Fruit fly (Drosophila melanogaster) whole organism, embryonic: ENCODE data around the gene Cdc16.

Experiments
- CG10431 ChIP-seq: fragments of 200-800 bp; sonication (Bioruptor generic); optimal IDR thresholded peaks from 3 replicates; lab custom pipeline; 2018; ENCODE audit warnings: missing biosample characterization, mild to moderate bottlenecking, missing genetic modification characterization
- CG10462 ChIP-seq: fragments of 200-800 bp; sonication (Bioruptor generic); optimal IDR thresholded peaks from 2 replicates; lab custom pipeline; 2016; ENCODE audit warnings: missing biosample characterization, missing genetic modification characterization
- CG11560 ChIP-seq: fragments of 200-800 bp; sonication (Bioruptor generic); IDR thresholded peaks from 3 replicates; pipeline ENCODE4 v1.3.6; 2022; ENCODE audit warnings: missing biosample characterization, missing genetic modification characterization
- CG12071 ChIP-seq: fragments of 200-800 bp; sonication (Bioruptor generic); optimal IDR thresholded peaks from 3 replicates; lab custom pipeline; 2018; ENCODE audit warnings: missing biosample characterization, mild to moderate bottlenecking, missing genetic modification characterization
- CG12155 ChIP-seq: fragments of 200-800 bp; sonication (Bioruptor generic); optimal IDR thresholded peaks from 3 replicates; lab custom pipeline; 2016; ENCODE audit warnings: missing biosample characterization, missing genetic modification characterization
- CG12219 ChIP-seq: fragments of 200-800 bp; sonication (Bioruptor generic); optimal IDR thresholded peaks from 3 replicates; lab custom pipeline; 2018; ENCODE audit warnings: missing biosample characterization, mild to moderate bottlenecking, missing genetic modification characterization
- CG1792 ChIP-seq: fragments of 200-800 bp; sonication (Bioruptor generic); optimal IDR thresholded peaks from 2 replicates; lab custom pipeline; 2016; ENCODE audit warnings: missing biosample characterization, missing genetic modification characterization
- CG2199 ChIP-seq: fragments of 200-800 bp; sonication (Bioruptor generic); IDR thresholded peaks from 3 replicates; pipeline ENCODE4 v1.3.6; 2022; ENCODE audit warnings: missing biosample characterization, missing genetic modification characterization
- CG2202 ChIP-seq: fragments of 200-800 bp; sonication (Bioruptor generic); optimal IDR thresholded peaks from 2 replicates; lab custom pipeline; 2018; ENCODE audit warnings: missing biosample characterization, mild to moderate bottlenecking, missing genetic modification characterization
- CG30403 ChIP-seq: fragments of 200-800 bp; sonication (Bioruptor generic); optimal IDR thresholded peaks from 3 replicates; lab custom pipeline; 2016; ENCODE audit warnings: missing biosample characterization, missing genetic modification characterization
- CG31441 ChIP-seq: fragments of 200-800 bp; sonication (Bioruptor generic); IDR thresholded peaks from 2 replicates; pipeline ENCODE4 v1.3.6; 2022; ENCODE audit warnings: missing biosample characterization, missing genetic modification characterization
- CG4328 ChIP-seq: fragments of 200-800 bp; sonication (Bioruptor generic); optimal IDR thresholded peaks from 3 replicates; lab custom pipeline; 2017; ENCODE audit warnings: missing biosample characterization, missing genetic modification reagents, missing genetic modification characterization
- CG6791 ChIP-seq: fragments of 200-800 bp; sonication (Bioruptor generic); IDR thresholded peaks from 3 replicates; pipeline ENCODE4 v1.3.6; 2022; ENCODE audit warnings: missing biosample characterization, missing genetic modification characterization; ENCODE audit not compliant: partially characterized antibody
- CG8765 ChIP-seq: fragments of 200-800 bp; sonication (Bioruptor generic); IDR thresholded peaks from 2 replicates; pipeline ENCODE4 v1.3.6; 2022; ENCODE audit warnings: missing biosample characterization, missing genetic modification characterization
- CG9727 ChIP-seq: fragments of 200-800 bp; sonication (Bioruptor generic); optimal IDR thresholded peaks from 3 replicates; lab custom pipeline; 2017; ENCODE audit warnings: missing biosample characterization, mild to moderate bottlenecking, missing genetic modification characterization
- CG9797 ChIP-seq: fragments of 200-800 bp; sonication (Bioruptor generic); optimal IDR thresholded peaks from 3 replicates; lab custom pipeline; 2018; ENCODE audit warnings: missing biosample characterization, mild to moderate bottlenecking, missing genetic modification characterization
- Dip3 ChIP-seq: fragments of 200-800 bp; sonication (Bioruptor generic); optimal IDR thresholded peaks from 3 replicates; lab custom pipeline; 2016; ENCODE audit warnings: missing biosample characterization, missing genetic modification characterization
- Ets65A ChIP-seq: fragments of 200-800 bp; sonication (Bioruptor generic); peaks from one replicate; lab custom pipeline; 2016; ENCODE audit warnings: missing biosample characterization, missing genetic modification characterization
- Hand ChIP-seq: fragments of 200-800 bp; sonication (Bioruptor generic); optimal IDR thresholded peaks from 2 replicates; lab custom pipeline; 2017; ENCODE audit warnings: mild to moderate bottlenecking, missing biosample characterization, missing genetic modification reagents, missing genetic modification characterization
- Hmr ChIP-seq: fragments of 200-800 bp; sonication (Bioruptor generic); optimal IDR thresholded peaks from 3 replicates; lab custom pipeline; 2017; ENCODE audit warnings: mild to moderate bottlenecking, missing biosample characterization, missing genetic modification reagents, missing genetic modification characterization
- Mad ChIP-seq: fragments of 200-800 bp; sonication (Bioruptor generic); optimal IDR thresholded peaks from 2 replicates; lab custom pipeline; 2016; ENCODE audit warnings: missing biosample characterization, missing genetic modification characterization
- Med ChIP-seq: fragments of 200-800 bp; sonication (Bioruptor generic); peaks from one replicate; lab custom pipeline; 2016; ENCODE audit warnings: missing biosample characterization, missing genetic modification characterization, mild to moderate bottlenecking, inconsistent platforms, moderate library complexity
- NK7.1 ChIP-seq: fragments of 200-800 bp; sonication (Bioruptor generic); optimal IDR thresholded peaks from 3 replicates; lab custom pipeline; 2016; ENCODE audit warnings: missing biosample characterization, missing genetic modification characterization
- Nf-YB ChIP-seq: fragments of 200-800 bp; sonication (Bioruptor generic); optimal IDR thresholded peaks from 3 replicates; lab custom pipeline; 2019; ENCODE audit warnings: missing biosample characterization, mild to moderate bottlenecking, missing genetic modification characterization, moderate library complexity
- Sox102F ChIP-seq: fragments of 200-800 bp; sonication (Bioruptor generic); optimal IDR thresholded peaks from 2 replicates; lab custom pipeline; 2018; ENCODE audit warnings: missing biosample characterization, mild to moderate bottlenecking, missing genetic modification characterization, moderate library complexity
- Vsx1 ChIP-seq: fragments of 200-800 bp; sonication (Bioruptor generic); optimal IDR thresholded peaks from 2 replicates; lab custom pipeline; 2017; ENCODE audit warnings: missing biosample characterization, mild to moderate bottlenecking, missing genetic modification characterization, missing genetic modification reagents
- al ChIP-seq: fragments of 200-800 bp; sonication (Bioruptor generic); IDR thresholded peaks from 2 replicates; pipeline ENCODE4 v1.3.6; 2022; ENCODE audit warnings: missing biosample characterization, missing genetic modification characterization
- ara ChIP-seq: fragments of 200-800 bp; sonication (Bioruptor generic); IDR thresholded peaks from 2 replicates; pipeline ENCODE4 v1.3.6; 2022; ENCODE audit warnings: missing biosample characterization, missing genetic modification characterization
- ato ChIP-seq: fragments of 200-800 bp; sonication (Bioruptor generic); IDR thresholded peaks from 2 replicates; pipeline ENCODE4 v1.3.6; 2022; ENCODE audit warnings: missing biosample characterization, missing genetic modification characterization; ENCODE audit not compliant: partially characterized antibody
- bcd ChIP-seq: fragments of 200-800 bp; sonication (Bioruptor generic); optimal IDR thresholded peaks from 2 replicates; lab custom pipeline; 2017; ENCODE audit warnings: missing biosample characterization, mild to moderate bottlenecking, missing genetic modification characterization
- cas ChIP-seq: fragments of 200-800 bp; sonication (Bioruptor generic); IDR thresholded peaks from 2 replicates; pipeline ENCODE4 v1.3.6; 2022; ENCODE audit warnings: missing biosample characterization, missing genetic modification characterization
- caup ChIP-seq: fragments of 200-800 bp; sonication (Bioruptor generic); optimal IDR thresholded peaks from 3 replicates; lab custom pipeline; 2017; ENCODE audit warnings: missing biosample characterization, mild to moderate bottlenecking, missing genetic modification characterization, moderate library complexity; ENCODE audit not compliant: severe bottlenecking
- danr ChIP-seq: fragments of 200-800 bp; sonication (Bioruptor generic); IDR thresholded peaks from 2 replicates; pipeline ENCODE4 v1.3.6; 2022; ENCODE audit warnings: missing biosample characterization, missing genetic modification characterization
- dmrt11E ChIP-seq: fragments of 200-800 bp; sonication (Bioruptor generic); optimal IDR thresholded peaks from 3 replicates; lab custom pipeline; 2018; ENCODE audit warnings: missing biosample characterization, mild to moderate bottlenecking, missing genetic modification characterization, moderate library complexity
- gem ChIP-seq: fragments of 200-800 bp; sonication (Bioruptor generic); optimal IDR thresholded peaks from 2 replicates; lab custom pipeline; 2019; ENCODE audit warnings: missing biosample characterization, mild to moderate bottlenecking, missing genetic modification characterization, moderate library complexity
- hb ChIP-seq: fragments of 200-800 bp; sonication (Bioruptor generic); IDR thresholded peaks from 3 replicates; pipeline ENCODE4 v1.3.6; 2022; ENCODE audit warnings: missing biosample characterization, missing genetic modification characterization; ENCODE audit not compliant: partially characterized antibody
- hth ChIP-seq: fragments of >200 bp; optimal IDR thresholded peaks from 2 replicates; lab custom pipeline; 2017; ENCODE audit warnings: inconsistent platforms
- jumu ChIP-seq: fragments of 200-800 bp; sonication (Bioruptor generic); optimal IDR thresholded peaks from 3 replicates; lab custom pipeline; 2016; ENCODE audit warnings: missing biosample characterization, missing genetic modification characterization
- knrl ChIP-seq: fragments of 200-800 bp; sonication (Bioruptor generic); IDR thresholded peaks from 3 replicates; pipeline ENCODE4 v1.3.6; 2022; ENCODE audit warnings: missing biosample characterization, missing genetic modification characterization; ENCODE audit not compliant: partially characterized antibody
- lab ChIP-seq: fragments of 200-800 bp; sonication (Bioruptor generic); optimal IDR thresholded peaks from 3 replicates; lab custom pipeline; 2017; ENCODE audit warnings: missing biosample characterization, missing genetic modification characterization, mild to moderate bottlenecking, moderate library complexity, missing genetic modification reagents
- nmo ChIP-seq: fragments of 200-800 bp; sonication (Bioruptor generic); optimal IDR thresholded peaks from 2 replicates; lab custom pipeline; 2018; ENCODE audit warnings: missing biosample characterization, mild to moderate bottlenecking, missing genetic modification characterization, moderate library complexity
- nom ChIP-seq: fragments of 200-800 bp; sonication (Bioruptor generic); optimal IDR thresholded peaks from 2 replicates; lab custom pipeline; 2017; ENCODE audit warnings: missing biosample characterization, missing genetic modification characterization, mild to moderate bottlenecking, moderate library complexity, missing genetic modification reagents
- pfk ChIP-seq: fragments of 200-800 bp; sonication (Bioruptor generic); optimal IDR thresholded peaks from 2 replicates; lab custom pipeline; 2018; ENCODE audit warnings: missing biosample characterization, mild to moderate bottlenecking, missing genetic modification characterization, moderate library complexity
- row ChIP-seq: fragments of 200-800 bp; sonication (Bioruptor generic); IDR thresholded peaks from 3 replicates; pipeline ENCODE4 v1.3.6; 2022; ENCODE audit warnings: missing biosample characterization, missing genetic modification characterization
- seq ChIP-seq: fragments of 200-800 bp; sonication (Bioruptor generic); IDR thresholded peaks from 2 replicates; pipeline ENCODE4 v1.3.6; 2022; ENCODE audit warnings: missing biosample characterization, missing genetic modification characterization
- slou ChIP-seq: fragments of 200-800 bp; sonication (Bioruptor generic); optimal IDR thresholded peaks from 3 replicates; lab custom pipeline; 2016; ENCODE audit warnings: missing biosample characterization, missing genetic modification characterization
- trh ChIP-seq: fragments of 200-800 bp; sonication (Bioruptor generic); optimal IDR thresholded peaks from 2 replicates; lab custom pipeline; 2016; ENCODE audit warnings: missing biosample characterization, missing genetic modification characterization
- ttk ChIP-seq: fragments of 200-800 bp; sonication (Bioruptor generic); IDR thresholded peaks from 2 replicates; pipeline ENCODE4 v2.1.2; 2022; ENCODE audit warnings: missing biosample characterization, missing genetic modification characterization
- vnd ChIP-seq: fragments of 200-800 bp; sonication (Bioruptor generic); IDR thresholded peaks from 3 replicates; pipeline ENCODE4 v1.3.6; 2022; ENCODE audit warnings: missing biosample characterization, missing genetic modification characterization; ENCODE audit not compliant: partially characterized antibody

The Cdc16 gene

DNA sequence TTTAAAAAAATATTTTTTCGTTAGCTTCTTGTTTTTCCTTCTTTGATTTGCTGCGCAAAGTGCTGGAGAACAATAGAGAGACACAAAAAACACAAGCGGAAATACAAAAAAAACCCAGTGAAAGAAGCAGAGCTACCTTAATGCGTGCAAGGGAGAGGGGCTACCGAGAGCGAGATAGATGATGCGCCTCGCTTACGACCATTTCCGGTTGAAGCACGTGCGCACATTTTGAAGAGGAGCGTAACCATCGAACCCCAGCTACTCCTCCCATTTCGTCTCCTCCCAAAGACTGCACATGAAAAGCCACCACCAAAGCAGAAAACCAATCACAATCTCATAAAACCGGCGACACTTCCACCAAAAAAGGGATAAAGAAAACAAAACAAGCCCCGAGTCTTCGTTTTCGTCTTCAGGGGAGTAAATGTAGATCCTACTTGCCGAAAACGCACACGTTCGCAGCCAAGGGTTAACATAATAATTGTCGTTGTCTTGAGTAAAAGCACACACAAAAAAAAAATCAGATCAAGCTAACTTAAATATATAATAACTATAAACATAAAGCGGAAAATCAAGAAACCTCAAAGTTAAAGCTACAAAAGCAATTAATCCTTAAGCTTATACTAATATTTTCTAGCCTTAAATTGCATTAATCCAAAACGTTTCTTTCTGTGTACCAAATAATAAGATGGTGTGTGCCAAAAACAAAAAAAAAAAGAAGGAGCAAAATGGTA, 16.3 kb downstream of the Cdc16 start (continued):
- no peak for TF ChIP-seq slou
- no peak for TF ChIP-seq Dip3
- no peak for TF ChIP-seq Hand (GFP tag; lab: Kevin White, UChicago)
- TF ChIP-seq Mad (GFP tag; lab: Kevin White, UChicago): no peak
- peak; percentile 50 for TF ChIP-seq nmo (GFP tag; lab: Kevin White, UChicago)
- TF ChIP-seq ara (GFP tag; lab: Robert Waterston, UW): no peak
- TF ChIP-seq Vsx1 (GFP tag; lab: Kevin White, UChicago): peak; percentile 18
- peak; percentile 72 for TF ChIP-seq gem
- TF ChIP-seq caup (GFP tag; lab: Kevin White, UChicago): peak; percentile 13
- TF ChIP-seq nom (GFP tag; lab: Kevin White, UChicago): no peak
- no peak for TF ChIP-seq al (GFP tag; lab: Robert Waterston, UW)
- no peak for TF ChIP-seq knrl
- no peak for TF ChIP-seq CG8765 (GFP tag; lab: Robert Waterston, UW)
- no peak for TF ChIP-seq pfk (GFP tag; lab: Kevin White, UChicago)
- no peak for TF ChIP-seq Ets65A
- peak; percentile 46; the same call in 1 of the 3 replicates for TF ChIP-seq row (GFP tag; lab: Robert Waterston, UW)
- TF ChIP-seq Hmr: peak; percentile 0
- TF ChIP-seq lab: peak; percentile 58
- no peak for TF ChIP-seq vnd (GFP tag; lab: Robert Waterston, UW)
- no peak for TF ChIP-seq trh
- TF ChIP-seq CG4328: no peak
- no peak for TF ChIP-seq cas (GFP tag; lab: Robert Waterston, UW)
- no peak for TF ChIP-seq CG9797 (GFP tag; lab: Kevin White, UChicago)
- TF ChIP-seq bcd (GFP tag; lab: Kevin White, UChicago): no peak
- no peak for TF ChIP-seq CG12155
- no peak for TF ChIP-seq danr (GFP tag; lab: Robert Waterston, UW)
- TF ChIP-seq CG31441 (GFP tag; lab: Robert Waterston, UW): peak; percentile 38; the same call in 1 of the 2 replicates
- TF ChIP-seq CG9727: peak; percentile 60
- TF ChIP-seq NK7.1 (GFP tag; lab: Kevin White, UChicago): no peak
- no peak for TF ChIP-seq CG10462 (GFP tag; lab: Kevin White, UChicago)
- TF ChIP-seq CG12071 (GFP tag; lab: Kevin White, UChicago): peak; percentile 29
- no peak for TF ChIP-seq hth (lab: Kevin White, UChicago)
- TF ChIP-seq seq (GFP tag; lab: Robert Waterston, UW): peak; percentile 44; the same call in 1 of the 2 replicates
- TF ChIP-seq CG2202 (tag; lab: Kevin White, UChicago): no peak
- TF ChIP-seq CG6791 (GFP tag; lab: Robert Waterston, UW): no peak
- TF ChIP-seq Nf-YB (GFP tag; lab: Kevin White, UChicago): peak; percentile 82
- no peak for TF ChIP-seq jumu (GFP tag; lab: Kevin White, UChicago)
- peak; percentile 61 for TF ChIP-seq Med (GFP tag; lab: Kevin White, UChicago)
- peak; percentile 32 for TF ChIP-seq CG30403 (GFP tag; lab: Kevin White, UChicago)
- peak; percentile 55 for TF ChIP-seq Sox102F (GFP tag; lab: Kevin White, UChicago)
- no peak for TF ChIP-seq CG11560 (tag; lab: Robert Waterston, UW)
- no peak for TF ChIP-seq CG1792 (GFP tag; lab: Kevin White, UChicago)
- no peak for TF ChIP-seq ato
- peak; percentile 18 for TF ChIP-seq CG10431
- no peak for TF ChIP-seq hb (GFP tag; lab: Robert Waterston, UW)
- TF ChIP-seq CG2199 (GFP tag; lab: Robert Waterston, UW): no peak
- peak; percentile 81 for TF ChIP-seq dmrt11E (tag; lab: Kevin White, UChicago)
- no peak for TF ChIP-seq CG12219
- no peak for TF ChIP-seq ttk (GFP tag; lab: Robert Waterston, UW)
